Worm (Caenorhabditis elegans) whole organism, mixed stage, embryonic: ENCODE results near the gene ZC239.22.

Source experiments
- M03D4.4 ChIP-seq: sonication (generic microtip); optimal IDR thresholded peaks from 2 replicates; lab custom pipeline; 2017; ENCODE audit warnings: mild to moderate bottlenecking, missing genetic modification characterization, missing compliant biosample characterization
- bed-3 ChIP-seq: fragments of 200-800 bp; sonication (Bioruptor generic); optimal IDR thresholded peaks from 3 replicates; lab custom pipeline; 2018; ENCODE audit warnings: mild to moderate bottlenecking, missing genetic modification characterization, moderate library complexity, missing compliant biosample characterization
- blmp-1 ChIP-seq: fragments of 150-350 bp; optimal IDR thresholded peaks from 2 replicates; lab custom pipeline; 2014; ENCODE audit warnings: missing biosample characterization, missing genetic modification characterization
- ceh-39 ChIP-seq: fragments of 150-350 bp; optimal IDR thresholded peaks from 2 replicates; lab custom pipeline; 2014; ENCODE audit warnings: missing biosample characterization, missing genetic modification characterization
- cnd-1 ChIP-seq: fragments of 200-800 bp; sonication (Bioruptor generic); optimal IDR thresholded peaks from 2 replicates; lab custom pipeline; 2018; ENCODE audit warnings: mild to moderate bottlenecking, missing genetic modification characterization, missing compliant biosample characterization
- elt-1 ChIP-seq: sonication (generic microtip); optimal IDR thresholded peaks from 2 replicates; lab custom pipeline; 2017; ENCODE audit warnings: missing genetic modification characterization, mild to moderate bottlenecking, missing compliant biosample characterization, antibody characterized with exemption, moderate library complexity, borderline replicate concordance; ENCODE audit not compliant: insufficient read depth
- elt-3 ChIP-seq: fragments of 150-350 bp; optimal IDR thresholded peaks from 2 replicates; lab custom pipeline; 2014; ENCODE audit warnings: missing biosample characterization, missing genetic modification characterization
- flh-1 ChIP-seq: fragments of 200-800 bp; sonication (Bioruptor generic); optimal IDR thresholded peaks from 2 replicates; lab custom pipeline; 2018; ENCODE audit warnings: mild to moderate bottlenecking, missing genetic modification characterization, moderate library complexity, missing compliant biosample characterization
- lin-13 ChIP-seq: fragments of 150-350 bp; optimal IDR thresholded peaks from 2 replicates; lab custom pipeline; 2014; ENCODE audit warnings: missing biosample characterization, missing genetic modification characterization
- lsy-2 ChIP-seq: fragments of 150-350 bp; optimal IDR thresholded peaks from 2 replicates; lab custom pipeline; 2014; ENCODE audit warnings: missing biosample characterization, missing genetic modification characterization
- nhr-12 ChIP-seq: fragments of 150-350 bp; optimal IDR thresholded peaks from 2 replicates; lab custom pipeline; 2014; ENCODE audit warnings: missing biosample characterization, missing genetic modification characterization
- nhr-2 ChIP-seq: fragments of 150-350 bp; optimal IDR thresholded peaks from 2 replicates; lab custom pipeline; 2014; ENCODE audit warnings: missing biosample characterization, missing genetic modification characterization
- pha-4 ChIP-seq: fragments of 150-350 bp; optimal IDR thresholded peaks from 2 replicates; lab custom pipeline; 2018; ENCODE audit warnings: missing biosample characterization, missing genetic modification reagents, missing genetic modification characterization
- sem-2 ChIP-seq: fragments of 200-800 bp; sonication (Bioruptor generic); optimal IDR thresholded peaks from 2 replicates; lab custom pipeline; 2018; ENCODE audit warnings: mild to moderate bottlenecking, missing genetic modification characterization, missing compliant biosample characterization
- snpc-4 ChIP-seq: fragments of 150-350 bp; optimal IDR thresholded peaks from 2 replicates; lab custom pipeline; 2014; ENCODE audit warnings: missing biosample characterization, missing genetic modification characterization
- unc-62 ChIP-seq: fragments of 150-350 bp; optimal IDR thresholded peaks from 2 replicates; lab custom pipeline; 2014; ENCODE audit warnings: missing biosample characterization, missing genetic modification reagents, missing genetic modification characterization
- ztf-11 ChIP-seq: fragments of 150-350 bp; optimal IDR thresholded peaks from 2 replicates; lab custom pipeline; 2014; ENCODE audit warnings: missing biosample characterization, missing genetic modification characterization

The ZC239.22 gene

DNA sequence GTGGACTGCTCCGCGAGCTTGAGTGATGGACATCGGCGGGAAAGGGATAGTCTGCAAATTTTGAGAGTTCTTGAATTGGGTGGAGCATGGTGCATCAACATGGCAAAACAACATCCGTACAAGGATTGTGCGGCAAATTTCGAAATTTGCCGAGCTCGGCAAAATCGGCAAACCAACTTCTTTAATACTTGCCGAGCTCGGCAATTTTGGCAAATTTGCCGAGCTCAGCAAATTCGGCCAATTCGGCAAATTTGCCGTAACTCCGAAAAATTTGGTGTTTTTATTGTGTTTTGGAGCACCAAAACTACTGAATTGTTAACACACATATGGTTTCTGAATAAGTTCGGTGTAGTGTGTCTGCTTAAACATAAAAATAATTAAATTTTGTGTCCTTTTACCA lies 50.5 kb downstream of the ZC239.22 start, which contains the start of gene fbxc-55:
Gene fbxc-55, minus strand, starts transcription at position 101 of the 400 bp plus-strand sequence.
- TF ChIP-seq pha-4 (tag; lab: Kevin White, UChicago) (no peak), sem-2 (GFP tag; lab: Kevin White, UChicago) (no peak), ztf-11 (tag; lab: Kevin White, UChicago) (no peak), M03D4.4 (tag; lab: Kevin White, UChicago) (no peak), elt-1 (tag; lab: Kevin White, UChicago) (no peak), cnd-1 (tag; lab: Kevin White, UChicago) (no peak), elt-3 (tag; lab: Kevin White, UChicago) (no peak), nhr-12 (tag; lab: Kevin White, UChicago) (no peak), unc-62 (no peak), bed-3 (GFP tag; lab: Kevin White, UChicago) (no peak), lin-13 (tag; lab: Kevin White, UChicago) (no peak), flh-1 (GFP tag; lab: Kevin White, UChicago) (no peak), lsy-2 (no peak), ceh-39 (no peak), snpc-4 (no peak), nhr-2 (tag; lab: Kevin White, UChicago) (no peak), blmp-1 (tag; lab: Kevin White, UChicago) (no peak)
